Fruit fly (Drosophila melanogaster) S2 (cell line): ENCODE data around the gene UGP.

Experiments
- CG8478 ChIP-seq: fragments of >200 bp; optimal IDR thresholded peaks from 2 replicates; lab custom pipeline; 2018
- CTCF ChIP-seq, 2 experiments: fragments of >200 bp; optimal IDR thresholded peaks; 2 replicates each; lab custom pipeline; 2018

DNA sequence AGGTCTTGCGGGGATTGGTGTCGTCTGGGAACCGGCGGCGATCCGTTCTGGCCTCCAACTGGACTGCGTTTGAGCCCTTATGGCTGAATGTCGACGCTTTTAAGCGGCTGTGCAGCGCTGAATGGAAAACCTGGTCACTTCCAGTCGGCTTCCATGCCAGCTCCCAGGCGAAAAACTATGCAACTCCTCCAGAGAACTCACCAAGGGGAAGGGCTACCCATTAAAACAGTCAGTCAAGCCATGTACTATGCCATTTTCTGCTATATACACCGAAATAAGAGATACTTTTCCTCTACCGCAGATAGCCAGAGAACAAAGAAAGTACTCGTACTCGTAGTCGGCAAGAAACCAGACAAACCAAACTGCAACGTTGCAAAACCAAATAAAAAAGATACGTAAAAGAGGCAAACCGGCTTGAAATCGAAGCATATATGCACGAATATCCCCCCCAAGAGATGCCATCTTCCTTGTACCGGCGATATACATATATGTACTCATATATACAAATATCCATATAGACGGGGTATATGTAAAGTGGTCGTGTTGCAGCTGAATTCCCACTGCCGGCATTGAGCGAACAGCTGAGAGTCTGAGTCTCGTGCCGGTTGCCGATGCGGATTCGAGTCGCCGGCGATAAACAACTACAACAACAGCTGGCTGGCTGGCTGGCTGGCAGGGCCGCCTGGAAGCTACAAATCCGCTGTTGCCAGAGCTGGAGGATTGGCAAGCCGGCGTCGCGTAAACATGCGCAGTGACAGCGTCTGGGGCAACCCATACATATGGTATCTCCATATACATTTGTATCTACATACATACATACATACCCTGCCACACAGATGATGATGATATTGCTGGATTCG is 21.0 kb upstream of the UGP start, which contains the start of gene Hsp67Ba:
- TF ChIP-seq CG8478 (lab: Kevin White, UChicago) (no peak), CTCF (optimal IDR thresholded peaks at IDR 0.05; lab: Kevin White, UChicago) (no peak)
